Fruit fly (Drosophila melanogaster) whole organism: ENCODE data around the gene CG14671.

Experiments
- CG8478 ChIP-seq: fragments of >200 bp; optimal IDR thresholded peaks from 2 replicates; lab custom pipeline; 2018; ENCODE audit warnings: inconsistent platforms
- Dll ChIP-seq: fragments of >200 bp; optimal IDR thresholded peaks from 2 replicates; lab custom pipeline; 2017
- EcR ChIP-seq, 2 experiments: fragments of >200 bp; optimal IDR thresholded peaks; 2 replicates each; lab custom pipeline; 2017; ENCODE audit warnings: missing biosample characterization in 2 of 2, missing genetic modification characterization in 2 of 2, missing genetic modification reagents in 2 of 2
- pan ChIP-seq: fragments of >200 bp; optimal IDR thresholded peaks from 2 replicates; lab custom pipeline; 2017
- psq ChIP-seq: fragments of >200 bp; optimal IDR thresholded peaks from 2 replicates; lab custom pipeline; 2017
- usp ChIP-seq: fragments of >200 bp; optimal IDR thresholded peaks from 2 replicates; lab custom pipeline; 2017; ENCODE audit warnings: missing biosample characterization, missing genetic modification characterization, mixed read lengths

The CG14671 gene

dm6 chr3R:5565623-5566022 is 1.0 kb upstream of the CG14671 start:
- no peak for TF ChIP-seq pan (lab: Kevin White, UChicago)
- no peak for TF ChIP-seq CG8478
- no peak for TF ChIP-seq EcR (GFP tag; optimal IDR thresholded peaks at IDR 0.05; lab: Kevin White, UChicago)
- no peak for TF ChIP-seq psq (lab: Kevin White, UChicago)
- TF ChIP-seq usp (GFP tag; lab: Kevin White, UChicago): no peak
- TF ChIP-seq Dll (lab: Kevin White, UChicago): no peak

- no peak for TF ChIP-seq Dll (lab: Kevin White, UChicago)
- TF ChIP-seq EcR (GFP tag; optimal IDR thresholded peaks at IDR 0.05; lab: Kevin White, UChicago): no peak
- no peak for TF ChIP-seq pan (lab: Kevin White, UChicago)
- no peak for TF ChIP-seq psq (lab: Kevin White, UChicago)
- no peak for TF ChIP-seq usp (GFP tag; lab: Kevin White, UChicago)
- TF ChIP-seq CG8478: no peak
Measured at dm6 chr3R:5563420-5563819, 1.2 kb downstream of the CG14671 start, which contains the start of gene Pi4KIIalpha. Gene Pi4KIIalpha, minus strand, starts transcription at chr3R:5563652.

- no peak for TF ChIP-seq Dll (lab: Kevin White, UChicago)
- no peak for TF ChIP-seq pan (lab: Kevin White, UChicago)
- no peak for TF ChIP-seq EcR (GFP tag; optimal IDR thresholded peaks at IDR 0.05; lab: Kevin White, UChicago)
- no peak for TF ChIP-seq psq (lab: Kevin White, UChicago)
- TF ChIP-seq CG8478: no peak
- TF ChIP-seq usp (GFP tag; lab: Kevin White, UChicago): no peak
Measured at dm6 chr3R:5562956-5563355, 1.7 kb downstream of the CG14671 start.

dm6 chr3R:5554852-5555251 is 9.8 kb downstream of the CG14671 start, which contains the start of gene Snm1:
Gene Snm1, plus strand, starts transcription at chr3R:5555084.
- no peak for TF ChIP-seq EcR (GFP tag; optimal IDR thresholded peaks at IDR 0.05; lab: Kevin White, UChicago)
- TF ChIP-seq usp (GFP tag; lab: Kevin White, UChicago): no peak
- TF ChIP-seq Dll (lab: Kevin White, UChicago): no peak
- TF ChIP-seq pan (lab: Kevin White, UChicago): no peak
- TF ChIP-seq CG8478: no peak
- no peak for TF ChIP-seq psq (lab: Kevin White, UChicago)

dm6 chr3R:5554082-5554481 is 10.5 kb downstream of the CG14671 start, which contains the start of gene Pcmt:
Gene Pcmt, minus strand, starts transcription at chr3R:5554316.
- TF ChIP-seq CG8478: no peak

dm6 chr3R:5551593-5551992 is 13.0 kb downstream of the CG14671 start:
- no peak for TF ChIP-seq Dll (lab: Kevin White, UChicago)
- TF ChIP-seq CG8478: no peak
- TF ChIP-seq usp (GFP tag; lab: Kevin White, UChicago): no peak
- no peak for TF ChIP-seq EcR (GFP tag; optimal IDR thresholded peaks at IDR 0.05; lab: Kevin White, UChicago)
- no peak for TF ChIP-seq psq (lab: Kevin White, UChicago)

- TF ChIP-seq EcR (GFP tag; optimal IDR thresholded peaks at IDR 0.05; lab: Kevin White, UChicago): no peak
- TF ChIP-seq usp (GFP tag; lab: Kevin White, UChicago): no peak
Measured at dm6 chr3R:5551068-5551467, 13.5 kb downstream of the CG14671 start, which contains the start of gene mia. Gene mia, minus strand, starts transcription at chr3R:5551168.

- TF ChIP-seq Dll (lab: Kevin White, UChicago) (no peak), usp (GFP tag; lab: Kevin White, UChicago) (no peak)
Measured at dm6 chr3R:5550452-5550851, 14.2 kb downstream of the CG14671 start.

dm6 chr3R:5547464-5547943 is 17.1 kb downstream of the CG14671 start, which contains the start of gene CG2519:
Gene CG2519, minus strand, starts transcription at chr3R:5547775.
- TF ChIP-seq CG8478 (no peak), usp (GFP tag; lab: Kevin White, UChicago) (no peak), psq (lab: Kevin White, UChicago) (no peak), Dll (lab: Kevin White, UChicago) (no peak), pan (lab: Kevin White, UChicago) (no peak), EcR (GFP tag; optimal IDR thresholded peaks at IDR 0.05; lab: Kevin White, UChicago) (no peak)

dm6 chr3R:5527563-5527962 is 37.1 kb downstream of the CG14671 start:
- TF ChIP-seq EcR (GFP tag; optimal IDR thresholded peaks at IDR 0.05; lab: Kevin White, UChicago) (no peak), pan (lab: Kevin White, UChicago) (no peak), psq (lab: Kevin White, UChicago) (no peak), Dll (lab: Kevin White, UChicago) (no peak), CG8478 (no peak), usp (GFP tag; lab: Kevin White, UChicago) (no peak)

- no peak for TF ChIP-seq Dll (lab: Kevin White, UChicago)
Measured at dm6 chr3R:5524804-5525203, 39.8 kb downstream of the CG14671 start.

dm6 chr3R:5523070-5523637 is 41.5 kb downstream of the CG14671 start, which contains the start of the genes CG43845 and Nmdar1:
Gene CG43845, minus strand, starts transcription at chr3R:5523120.
Gene Nmdar1, minus strand, starts transcription at chr3R:5523328.
- no peak for TF ChIP-seq Dll (lab: Kevin White, UChicago)
- no peak for TF ChIP-seq CG8478
- no peak for TF ChIP-seq usp (GFP tag; lab: Kevin White, UChicago)
- TF ChIP-seq pan (lab: Kevin White, UChicago): no peak
- TF ChIP-seq EcR (GFP tag; optimal IDR thresholded peaks at IDR 0.05; lab: Kevin White, UChicago): no peak
- TF ChIP-seq psq (lab: Kevin White, UChicago): no peak

dm6 chr3R:5520566-5520965 is 44.0 kb downstream of the CG14671 start:
- no peak for TF ChIP-seq Dll (lab: Kevin White, UChicago)
- no peak for TF ChIP-seq pan (lab: Kevin White, UChicago)
- TF ChIP-seq usp (GFP tag; lab: Kevin White, UChicago): no peak
- no peak for TF ChIP-seq psq (lab: Kevin White, UChicago)
- TF ChIP-seq CG8478: no peak
- no peak for TF ChIP-seq EcR (GFP tag; optimal IDR thresholded peaks at IDR 0.05; lab: Kevin White, UChicago)
